Fruit fly (Drosophila melanogaster) ovary, adult (tissue): Measurements from ENCODE around the gene bigmax.

Experiments
- CG17801 ChIP-seq: fragments of 200-800 bp; optimal IDR thresholded peaks from 2 replicates; lab custom pipeline; 2019; ENCODE audit warnings: missing biosample characterization, mild to moderate bottlenecking, missing genetic modification characterization, moderate library complexity; ENCODE audit not compliant: partially characterized antibody

Gene bigmax

DNA sequence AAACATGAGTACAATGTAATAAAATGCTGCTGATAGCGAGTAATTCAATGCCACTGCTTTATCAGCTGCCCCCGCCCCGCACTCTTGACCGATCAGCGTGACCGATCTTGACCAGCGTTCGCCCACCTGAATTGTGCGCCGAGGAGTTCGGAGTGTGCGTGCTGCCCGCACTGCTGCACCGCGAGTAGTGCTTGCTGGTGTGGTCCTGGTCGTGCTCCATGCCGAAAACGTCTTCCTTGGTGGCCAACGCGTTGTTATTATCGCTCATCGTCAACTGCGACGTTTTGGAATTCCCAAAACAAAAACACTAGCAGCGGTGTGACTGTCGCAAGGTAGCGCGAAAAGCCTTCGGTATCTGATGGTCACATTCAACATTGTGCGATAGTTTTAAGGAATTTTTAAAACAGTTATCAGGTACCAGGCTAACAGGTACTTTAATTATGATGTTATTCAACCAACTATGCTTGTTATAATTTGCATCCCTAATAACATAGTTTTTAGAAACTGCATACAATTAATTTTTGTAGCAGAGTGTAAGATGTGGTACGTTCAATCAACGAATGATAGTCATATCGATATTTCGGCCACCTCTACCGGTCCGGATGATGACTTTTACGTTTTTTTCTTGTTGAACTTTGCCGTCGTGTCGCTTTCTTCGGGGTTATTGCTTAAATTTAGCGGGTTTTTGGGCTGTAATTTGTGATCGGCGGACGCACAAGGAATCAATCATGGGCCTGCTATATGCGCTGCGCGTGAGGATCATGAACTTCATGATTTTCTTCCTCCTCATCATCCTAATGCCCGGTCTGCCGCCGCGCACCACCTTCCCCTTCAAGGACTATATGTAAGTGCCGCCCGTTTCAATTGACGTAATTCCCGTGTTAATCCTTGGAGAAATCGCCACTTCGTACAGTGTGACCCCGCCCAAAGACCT is at the start of gene bigmax, which contains the start of gene Hmu:
TSS of gene bigmax (minus strand) at position 325 of the 934 bp plus-strand sequence.
TSS of gene Hmu (plus strand) at position 568 of the 934 bp plus-strand sequence.
- peak; percentile 78 for TF ChIP-seq CG17801 (GFP tag; lab: Kevin White, UChicago)

- no peak for TF ChIP-seq CG17801 (GFP tag; lab: Kevin White, UChicago)
These were observed 42.5 kb upstream of the bigmax start, which contains the start of gene CG3330 for dm6 chr3R:27330782-27331181. CG3330 (minus strand) TSS chr3R:27330882.

DNA sequence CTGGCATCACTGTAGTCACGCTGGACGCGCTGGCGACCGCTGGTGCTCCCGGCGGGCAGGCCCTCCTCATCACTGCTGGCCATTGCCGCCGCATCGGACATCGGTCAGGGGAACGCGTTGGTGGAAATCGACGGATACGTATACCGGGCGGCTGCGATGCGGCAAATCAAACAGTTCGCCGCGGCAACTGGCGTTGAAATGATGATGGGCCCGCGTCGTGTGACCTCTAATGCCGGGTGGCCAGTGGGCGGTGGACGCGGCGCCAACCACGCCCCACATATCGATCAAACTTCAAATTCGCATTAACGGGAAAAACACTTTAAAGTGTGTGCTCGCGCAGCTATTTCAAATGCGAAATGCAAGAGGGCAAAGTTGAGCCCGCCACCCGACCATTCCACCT is 33.9 kb upstream of the bigmax start, which contains the start of gene CG3339:
TSS of gene CG3339 (minus strand) at position 101 of the 400 bp plus-strand sequence.
- no peak for TF ChIP-seq CG17801 (GFP tag; lab: Kevin White, UChicago)

dm6 chr3R:27294113-27294512 is 5.8 kb upstream of the bigmax start:
- no peak for TF ChIP-seq CG17801 (GFP tag; lab: Kevin White, UChicago)

DNA sequence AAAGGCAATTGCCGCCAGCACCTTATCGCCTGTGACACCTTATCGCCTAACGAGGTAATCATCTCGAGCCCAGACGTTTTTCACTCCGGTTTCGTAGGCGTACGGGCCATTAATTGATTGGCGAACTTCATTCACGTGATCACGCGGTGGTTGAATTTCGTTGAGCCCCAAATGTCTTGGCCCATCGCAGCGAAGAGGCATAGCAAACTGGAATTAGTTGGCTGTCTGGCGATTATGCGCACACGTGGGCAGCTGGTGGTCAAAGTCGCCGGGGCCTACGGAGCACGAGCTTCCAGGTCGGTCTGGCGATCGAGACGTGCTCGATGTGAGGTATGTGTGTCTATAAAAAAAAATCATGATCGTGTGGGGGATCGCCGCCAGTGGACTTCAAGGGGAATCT is 4.7 kb upstream of the bigmax start:
- no peak for TF ChIP-seq CG17801 (GFP tag; lab: Kevin White, UChicago)

DNA sequence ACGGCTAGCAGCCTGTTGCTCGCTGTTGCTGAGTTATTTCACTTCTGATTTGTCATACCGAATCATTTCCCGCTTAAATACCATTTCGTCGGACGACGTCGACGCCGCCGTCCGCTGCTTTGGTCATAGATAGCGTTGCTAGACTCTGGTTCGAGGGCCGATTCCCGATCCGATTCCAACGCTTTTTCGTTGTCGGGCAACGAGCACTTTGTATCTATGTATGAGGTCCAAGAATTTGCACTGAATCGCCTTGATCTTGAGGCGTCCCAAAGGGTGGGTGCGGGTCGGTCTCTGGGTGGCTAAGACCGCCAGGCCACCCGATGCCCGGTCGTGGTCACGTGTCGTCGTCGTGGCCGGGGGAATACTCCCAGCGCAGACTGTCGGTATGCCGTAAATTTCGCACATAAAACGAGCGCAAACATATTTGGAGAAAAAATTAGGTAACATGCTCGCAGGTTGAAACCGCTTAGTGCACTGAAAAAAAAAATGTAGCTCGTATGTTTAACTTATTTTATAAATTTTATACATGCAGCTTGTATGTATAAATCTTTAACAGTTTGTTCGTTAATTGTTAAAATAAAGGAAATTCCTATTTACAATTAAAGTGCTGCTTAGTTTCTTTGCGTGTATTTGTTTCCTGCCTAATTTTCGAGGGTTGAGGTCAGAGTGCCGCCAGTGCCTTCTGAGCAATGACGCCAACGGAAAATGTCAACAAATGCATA is 4.0 kb upstream of the bigmax start, which contains the start of gene CG3348:
TSS of gene CG3348 (minus strand) at position 51 of the 722 bp plus-strand sequence.
- no peak for TF ChIP-seq CG17801 (GFP tag; lab: Kevin White, UChicago)

DNA sequence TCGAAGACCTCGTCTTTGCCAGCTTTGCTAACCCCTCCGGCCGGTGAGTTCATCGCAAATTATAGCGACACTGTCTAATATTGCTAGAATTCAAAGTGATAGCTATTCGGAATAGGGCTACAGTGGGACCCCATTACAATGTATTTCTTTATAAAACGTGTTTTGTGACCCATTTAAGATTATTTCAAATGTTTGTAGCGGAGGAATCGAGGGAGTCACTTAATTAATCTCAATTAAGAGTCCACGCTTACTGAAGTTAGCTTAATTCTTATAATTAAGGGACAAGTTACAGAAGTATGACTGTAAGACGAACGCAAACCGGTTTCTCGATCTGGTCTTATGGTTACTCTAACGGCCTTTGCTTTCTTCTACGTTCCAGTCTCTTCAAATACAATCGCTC is 1.3 kb upstream of the bigmax start:
- no peak for TF ChIP-seq CG17801 (GFP tag; lab: Kevin White, UChicago)

DNA sequence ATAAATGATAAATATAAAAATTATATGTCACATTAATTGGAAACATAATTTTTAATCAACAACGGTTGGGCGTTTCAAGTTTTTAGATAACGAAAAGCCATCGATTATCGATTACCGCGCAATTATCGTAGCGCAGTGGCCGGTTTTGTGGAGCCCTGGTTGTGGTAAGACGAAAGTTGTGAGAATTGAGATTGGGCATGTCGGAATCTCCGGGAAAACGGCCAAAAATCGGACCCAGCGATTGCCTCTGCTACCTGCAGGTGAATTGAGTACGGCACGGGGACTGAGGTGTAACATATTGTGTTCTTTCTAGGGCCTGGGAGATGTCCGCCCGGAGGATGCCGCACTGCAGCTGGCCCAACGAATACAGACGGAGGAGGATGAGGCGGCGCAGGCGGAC is 4.7 kb downstream of the bigmax start, which contains the start of gene CG3368:
TSS of gene CG3368 (plus strand) at position 136 of the 400 bp plus-strand sequence.
- no peak for TF ChIP-seq CG17801 (GFP tag; lab: Kevin White, UChicago)

dm6 chr3R:27282286-27282685 is 6.0 kb downstream of the bigmax start, which contains the start of gene mrt:
mrt (minus strand) TSS chr3R:27282661.
- peak; percentile 61 for TF ChIP-seq CG17801 (GFP tag; lab: Kevin White, UChicago)

DNA sequence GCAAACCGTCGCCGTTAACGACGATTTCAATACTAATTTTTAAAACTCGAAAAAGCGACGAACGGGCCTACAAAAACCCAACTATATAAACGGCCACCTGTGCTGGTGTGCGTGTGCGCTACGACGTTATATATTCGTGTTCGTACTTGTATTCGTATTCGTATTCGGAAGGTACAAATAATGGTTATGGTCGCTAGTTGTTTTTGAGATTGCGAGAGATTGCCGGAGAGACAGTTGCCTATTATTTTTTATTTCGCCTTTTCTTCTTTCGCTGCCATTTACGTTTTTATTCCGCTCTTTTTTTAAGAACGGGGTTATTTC is 6.6 kb downstream of the bigmax start:
- TF ChIP-seq CG17801 (GFP tag; lab: Kevin White, UChicago), result no peak

dm6 chr3R:27281022-27281810 is 7.1 kb downstream of the bigmax start:
- TF ChIP-seq CG17801 (GFP tag; lab: Kevin White, UChicago), result peak; percentile 76

DNA sequence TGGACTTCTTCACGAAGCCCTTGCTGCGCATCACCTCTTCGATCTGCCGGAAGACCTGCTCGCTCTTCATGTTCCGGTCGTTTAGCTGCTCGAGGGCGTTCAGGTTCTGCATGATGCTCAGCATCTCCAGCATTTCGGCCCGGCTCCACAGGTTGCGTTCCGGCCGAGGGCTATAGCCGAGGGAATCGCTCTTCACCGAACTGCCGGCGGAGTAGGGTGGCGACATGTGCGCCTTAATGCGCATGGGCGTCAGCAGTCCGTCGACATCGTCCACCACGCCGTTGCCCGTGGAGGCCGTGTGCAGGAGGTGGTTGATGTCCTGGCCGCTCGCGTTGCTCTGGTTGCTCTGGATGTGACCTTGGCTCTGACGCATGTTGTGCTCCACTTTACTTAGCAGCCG is 8.8 kb downstream of the bigmax start:
- TF ChIP-seq CG17801 (GFP tag; lab: Kevin White, UChicago), result no peak

DNA sequence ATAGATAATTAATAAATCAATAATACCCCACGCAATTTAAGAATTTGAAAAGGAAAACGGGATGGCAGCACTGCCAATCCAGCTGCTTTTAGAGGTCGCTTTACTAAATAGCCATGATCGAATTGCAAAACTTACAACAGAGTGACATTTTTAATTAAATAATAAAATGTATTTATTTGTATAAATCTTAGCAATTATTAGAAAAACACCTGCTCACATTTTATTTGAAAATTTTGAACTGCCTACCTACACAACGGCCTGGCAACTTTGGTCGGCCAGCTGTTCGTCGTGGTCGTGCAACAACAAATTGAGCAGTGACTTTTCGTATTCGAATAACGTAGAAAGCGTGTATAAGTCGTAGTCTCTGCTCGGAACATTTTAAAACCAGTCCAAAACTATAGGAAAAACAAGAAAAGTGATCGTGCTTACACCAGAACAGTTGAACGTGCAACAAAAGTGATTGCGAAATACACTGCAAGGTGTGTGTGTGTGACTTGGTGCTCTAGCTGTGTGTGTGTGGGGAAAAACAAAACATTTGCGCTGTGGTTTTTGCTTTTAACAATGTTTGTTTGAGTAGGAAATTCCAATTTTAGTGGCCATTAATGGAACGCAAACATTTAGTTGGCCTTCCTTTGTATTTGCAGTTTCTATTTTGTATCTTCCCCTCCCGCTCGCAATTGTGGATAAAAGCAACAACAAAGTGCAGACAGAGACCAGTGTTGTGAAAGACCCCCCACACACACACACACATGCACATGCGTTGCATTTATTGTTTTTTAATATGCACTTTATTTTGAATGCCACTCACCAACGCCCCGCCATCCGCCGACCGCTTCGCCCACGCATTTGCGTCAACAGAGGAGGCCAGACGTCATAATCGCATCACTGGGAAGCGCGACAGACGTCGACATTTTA is 13.5 kb downstream of the bigmax start, which contains the start of gene CG5938:
TSS of gene CG5938 (plus strand) at position 262 of the 915 bp plus-strand sequence.
- peak; percentile 1 for TF ChIP-seq CG17801 (GFP tag; lab: Kevin White, UChicago)
